Worm (Caenorhabditis elegans): ENCODE measurements around the gene unc-77.

DNA sequence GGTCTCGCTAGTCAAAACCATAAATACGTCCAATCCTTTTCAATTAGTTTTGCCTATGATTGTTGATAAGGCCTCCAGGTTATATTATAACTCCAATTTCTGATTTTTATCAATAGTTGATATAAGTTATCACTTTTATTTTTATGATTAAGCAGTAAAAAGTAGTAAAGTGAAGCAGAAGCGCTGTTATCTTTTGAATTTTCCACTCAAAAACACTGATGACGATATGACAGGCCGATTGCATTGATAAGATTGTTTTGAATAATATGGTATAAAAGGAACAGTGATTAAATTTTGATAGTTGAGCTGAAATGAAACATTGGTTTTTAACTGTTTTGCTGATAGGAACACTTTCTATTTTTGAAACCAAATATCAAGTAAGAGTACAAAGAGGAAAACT, 1.9 kb upstream of the unc-77 start, which contains the start of gene asp-9:
- no peak for TF ChIP-seq tbx-11 (GFP tag; IDR thresholded peaks at IDR 0.05)
- no peak for TF ChIP-seq hmbx-1 (tag; optimal IDR thresholded peaks at IDR 0.05)
- no peak for TF ChIP-seq scrt-1 (GFP tag; IDR thresholded peaks at IDR 0.05)
- TF ChIP-seq ama-1 (optimal IDR thresholded peaks at IDR 0.05), result no peak
- no peak for TF ChIP-seq pes-1 (GFP tag; IDR thresholded peaks at IDR 0.05)
- no peak for TF ChIP-seq flt-1 (GFP tag; IDR thresholded peaks at IDR 0.05)
- no peak for TF ChIP-seq F13C5.2 (tag; optimal IDR thresholded peaks at IDR 0.05)
- TF ChIP-seq ceh-13 (GFP tag; optimal IDR thresholded peaks at IDR 0.05), result no peak
- no peak for TF ChIP-seq tra-4 (tag; optimal IDR thresholded peaks at IDR 0.05)
- no peak for TF ChIP-seq hmg-4 (GFP tag; optimal IDR thresholded peaks at IDR 0.05)
- no peak for TF ChIP-seq aly-1 (tag; optimal IDR thresholded peaks at IDR 0.05)
